Fruit fly (Drosophila melanogaster): ENCODE data around the gene nullo.

The nullo gene

DNA sequence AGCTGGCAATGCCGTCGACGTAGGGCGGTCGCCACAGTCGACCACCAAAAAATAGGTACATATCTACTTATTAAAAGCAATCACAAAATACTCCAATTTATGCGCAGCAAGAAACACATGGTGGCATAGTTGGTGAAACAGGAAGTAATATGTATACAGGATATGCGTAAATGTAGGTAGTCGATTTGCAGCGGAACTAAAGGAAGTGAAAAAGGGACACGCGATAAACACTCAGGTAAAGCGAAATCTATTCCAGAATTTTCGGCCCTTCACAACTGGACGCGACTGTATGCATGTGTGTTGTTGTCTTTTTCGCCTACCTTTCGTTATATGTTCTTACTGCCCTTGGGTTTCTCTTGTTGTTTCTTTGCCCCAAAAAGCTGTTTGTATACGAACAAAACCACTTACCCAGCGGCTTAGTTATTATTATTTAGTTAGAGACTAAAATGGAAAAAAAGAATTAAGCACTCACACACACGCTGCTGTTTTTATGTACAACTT is 47.3 kb downstream of the nullo start (continued):
- TF ChIP-seq CG3407 (GFP tag; optimal IDR thresholded peaks at IDR 0.05) (peak; percentile 67), CG16813 (GFP tag; IDR thresholded peaks at IDR 0.05; ENCODE audit: partially characterized antibody) (no peak), sqz (GFP tag; optimal IDR thresholded peaks at IDR 0.05) (no peak), Doc2 (GFP tag; IDR thresholded peaks at IDR 0.05) (peak; percentile 15; the same call in 1 of the 2 replicates), ERR (GFP tag; optimal IDR thresholded peaks at IDR 0.05) (peak; percentile 12), Mad (GFP tag; optimal IDR thresholded peaks at IDR 0.05) (peak; percentile 43), odd (GFP tag; optimal IDR thresholded peaks at IDR 0.05) (peak; percentile 75), CG10431 (GFP tag; optimal IDR thresholded peaks at IDR 0.05) (peak; percentile 6), CG12769 (tag; optimal IDR thresholded peaks at IDR 0.05) (peak; percentile 94), CG16815 (GFP tag; optimal IDR thresholded peaks at IDR 0.05) (peak; percentile 76), pho (GFP tag; optimal IDR thresholded peaks at IDR 0.05) (peak; percentile 66), CG1529 (GFP tag; optimal IDR thresholded peaks at IDR 0.05) (peak; percentile 73), CG17612 (GFP tag; IDR thresholded peaks at IDR 0.05) (peak; percentile 51), Drgx (GFP tag; IDR thresholded peaks at IDR 0.05) (peak; percentile 44), br (optimal IDR thresholded peaks at IDR 0.05) (no peak), sima (GFP tag; optimal IDR thresholded peaks at IDR 0.05) (no peak), CG14014 (GFP tag; IDR thresholded peaks at IDR 0.05) (peak; percentile 84), CG17328 (GFP tag; IDR thresholded peaks at IDR 0.05) (peak; percentile 67; the same call in 1 of the 2 replicates), sens (GFP tag) (peak; percentile 95), ara (GFP tag; IDR thresholded peaks at IDR 0.05) (peak; percentile 51), CG1647 (GFP tag; optimal IDR thresholded peaks at IDR 0.05) (peak; percentile 29), cas (GFP tag; IDR thresholded peaks at IDR 0.05) (no peak), CG17186 (GFP tag; optimal IDR thresholded peaks at IDR 0.05) (peak; percentile 19), Nf-YA (GFP tag; IDR thresholded peaks at IDR 0.05) (peak; percentile 63), Sry-β (GFP tag; optimal IDR thresholded peaks at IDR 0.05) (peak; percentile 5), CG13894 (tag; optimal IDR thresholded peaks at IDR 0.05) (peak; percentile 77), CG12155 (GFP tag; optimal IDR thresholded peaks at IDR 0.05) (no peak), CG11247 (GFP tag; IDR thresholded peaks at IDR 0.05) (peak; percentile 68; the same call in 1 of the 2 replicates), CG8281 (tag; optimal IDR thresholded peaks at IDR 0.05) (peak; percentile 65), twi (tag; optimal IDR thresholded peaks at IDR 0.05) (peak; percentile 86), cato (GFP tag; optimal IDR thresholded peaks at IDR 0.05; ENCODE audit: borderline replicate concordance) (no peak), tx (GFP tag; optimal IDR thresholded peaks at IDR 0.05) (peak; percentile 70), sd (tag; optimal IDR thresholded peaks at IDR 0.05) (peak; percentile 59), CG16863 (GFP tag; optimal IDR thresholded peaks at IDR 0.05) (peak; percentile 75), GATAe (GFP tag; conservative IDR thresholded peaks at IDR 0.05) (no peak), CG11456 (GFP tag; IDR thresholded peaks at IDR 0.05) (peak; percentile 66; the same call in 2 of the 3 replicates), Hr3 (GFP tag; optimal IDR thresholded peaks at IDR 0.05) (peak; percentile 69), HHEX (GFP tag; optimal IDR thresholded peaks at IDR 0.05) (peak; percentile 85), Stat92E (GFP tag; optimal IDR thresholded peaks at IDR 0.05) (peak in 1 of 3 experiments; percentile 45), Side (GFP tag; optimal IDR thresholded peaks at IDR 0.05) (peak; percentile 55), exex (tag; optimal IDR thresholded peaks at IDR 0.05) (peak; percentile 43), CG4820 (GFP tag; optimal IDR thresholded peaks at IDR 0.05) (peak; percentile 54), esg (GFP tag; conservative IDR thresholded peaks at IDR 0.05) (peak; percentile 74), amos (GFP tag; IDR thresholded peaks at IDR 0.05; ENCODE audit: partially characterized antibody) (no peak), nmo (GFP tag; optimal IDR thresholded peaks at IDR 0.05) (peak; percentile 84), jigr1 (GFP tag; IDR thresholded peaks at IDR 0.05) (0 out of 3 replicates have a peak, but pooled peaks have one; percentile 39), gem (tag; optimal IDR thresholded peaks at IDR 0.05) (peak; percentile 90), CG12391 (tag; optimal IDR thresholded peaks at IDR 0.05) (peak; percentile 82), CG13624 (GFP tag; optimal IDR thresholded peaks at IDR 0.05) (peak; percentile 72), Dek (tag; optimal IDR thresholded peaks at IDR 0.05) (peak; percentile 79), pros (GFP tag; optimal IDR thresholded peaks at IDR 0.05) (no peak)
